Fruit fly (Drosophila melanogaster): ENCODE data around the gene CG14315.

DNA sequence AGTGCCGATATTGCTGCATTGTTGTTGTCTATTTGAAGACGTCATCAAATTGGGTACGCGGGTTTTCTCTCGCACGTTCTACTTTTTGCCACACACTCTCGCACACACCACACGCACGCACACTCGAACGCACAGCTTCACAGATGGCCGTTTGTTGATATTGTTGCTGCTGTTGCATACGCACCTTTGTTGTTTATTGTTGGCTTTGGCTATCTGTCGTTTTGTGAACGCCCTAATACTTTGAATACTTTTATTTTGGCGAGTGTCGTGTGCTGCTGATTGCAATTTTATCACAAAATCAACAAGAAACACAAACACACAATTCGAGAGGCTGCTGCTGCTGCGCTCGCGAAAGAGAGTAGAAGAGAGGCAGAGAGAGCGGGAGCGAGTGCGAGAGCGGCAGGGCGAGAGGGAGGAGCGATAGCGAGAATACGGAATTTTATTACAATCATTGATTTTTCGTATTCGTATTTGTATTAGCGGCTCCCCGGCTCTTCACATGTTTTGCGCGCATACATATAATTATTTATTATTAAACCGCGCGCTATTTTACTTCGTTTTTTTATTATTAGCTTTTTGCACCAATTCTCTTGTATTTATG is 40.1 kb downstream of the CG14315 start:
- peak; percentile 34 for TF ChIP-seq Crg-1 (GFP tag; optimal IDR thresholded peaks at IDR 0.05)
- TF ChIP-seq tj (GFP tag; optimal IDR thresholded peaks at IDR 0.05) = peak; percentile 56
